Worm (Caenorhabditis elegans): ENCODE results near the gene C04B4.5.

C04B4.5 gene

ce11 chrX:12296392-12296791 lies 8.2 kb upstream of the C04B4.5 start, which contains the start of gene W06D11.2:
W06D11.2 (minus strand) TSS chrX:12296730.
- no peak for TF ChIP-seq jun-1 (tag; optimal IDR thresholded peaks at IDR 0.05)
- TF ChIP-seq unc-39 (tag; optimal IDR thresholded peaks at IDR 0.05) = no peak
- no peak for TF ChIP-seq lsy-12 (tag; optimal IDR thresholded peaks at IDR 0.05)
- no peak for TF ChIP-seq ztf-4 (tag; optimal IDR thresholded peaks at IDR 0.05)
- TF ChIP-seq pha-4 (tag; optimal IDR thresholded peaks at IDR 0.05) = no peak
- TF ChIP-seq lin-39 (tag; optimal IDR thresholded peaks at IDR 0.05) = no peak
- TF ChIP-seq egl-27 (tag; optimal IDR thresholded peaks at IDR 0.05) = no peak
- TF ChIP-seq egl-5 (tag; optimal IDR thresholded peaks at IDR 0.05) = no peak
- no peak for TF ChIP-seq fos-1 (tag; optimal IDR thresholded peaks at IDR 0.05)
- TF ChIP-seq lin-15B (tag; optimal IDR thresholded peaks at IDR 0.05) = no peak
- no peak for TF ChIP-seq nhr-12 (tag; optimal IDR thresholded peaks at IDR 0.05)

DNA sequence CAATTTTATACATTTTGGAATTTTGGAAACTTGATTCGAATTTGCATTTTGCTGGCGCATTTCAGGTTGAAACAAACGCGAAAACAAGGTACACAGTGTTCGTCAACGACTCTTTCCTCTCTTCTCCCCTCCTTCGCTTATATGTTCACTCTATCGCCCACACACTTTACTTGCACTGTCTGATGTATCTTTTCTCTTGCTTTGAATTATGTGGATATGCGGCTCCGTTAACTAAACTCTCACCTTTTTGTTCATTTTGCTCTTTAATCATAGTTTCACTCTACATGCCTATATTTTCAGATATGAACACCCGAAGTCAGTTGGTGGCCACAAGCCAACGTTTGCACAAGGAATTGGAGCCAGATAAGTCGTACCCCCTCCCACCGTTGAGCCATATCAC lies 6.1 kb upstream of the C04B4.5 start, which contains the start of gene W06D11.1:
Gene W06D11.1 (plus strand): TSS at position 301 of the 400 bp plus-strand sequence.
- TF ChIP-seq egl-27 (tag; optimal IDR thresholded peaks at IDR 0.05) (no peak), nhr-25 (tag; optimal IDR thresholded peaks at IDR 0.05) (no peak), fkh-2 (tag; optimal IDR thresholded peaks at IDR 0.05) (no peak), mml-1 (tag; optimal IDR thresholded peaks at IDR 0.05) (no peak), R02D3.7 (tag; optimal IDR thresholded peaks at IDR 0.05) (no peak), hmg-11 (tag; optimal IDR thresholded peaks at IDR 0.05) (no peak), fos-1 (tag; optimal IDR thresholded peaks at IDR 0.05) (no peak), ztf-4 (tag; optimal IDR thresholded peaks at IDR 0.05) (no peak), nhr-77 (tag; optimal IDR thresholded peaks at IDR 0.05) (no peak), lsy-12 (tag; optimal IDR thresholded peaks at IDR 0.05) (no peak), unc-62 (GFP tag; optimal IDR thresholded peaks at IDR 0.05) (no peak), ceh-9 (tag; optimal IDR thresholded peaks at IDR 0.05) (no peak), sea-2 (GFP tag; optimal IDR thresholded peaks at IDR 0.05) (no peak), unc-39 (tag; optimal IDR thresholded peaks at IDR 0.05) (no peak), ZK546.5 (tag; optimal IDR thresholded peaks at IDR 0.05) (no peak), nhr-28 (tag; optimal IDR thresholded peaks at IDR 0.05) (no peak), ama-1 (optimal IDR thresholded peaks at IDR 0.05) (no peak), skn-1 (tag; optimal IDR thresholded peaks at IDR 0.05) (no peak), elt-3 (tag; optimal IDR thresholded peaks at IDR 0.05) (no peak), nhr-67 (tag; optimal IDR thresholded peaks at IDR 0.05) (no peak)

- no peak for TF ChIP-seq ceh-16 (tag; optimal IDR thresholded peaks at IDR 0.05)
- no peak for TF ChIP-seq unc-62 (GFP tag; optimal IDR thresholded peaks at IDR 0.05)
- no peak for TF ChIP-seq nhr-28 (tag; optimal IDR thresholded peaks at IDR 0.05)
- no peak for TF ChIP-seq nfya-1 (tag; optimal IDR thresholded peaks at IDR 0.05; ENCODE audit: insufficient read depth)
- TF ChIP-seq ZK546.5 (tag; optimal IDR thresholded peaks at IDR 0.05) = no peak
- TF ChIP-seq nhr-43 (tag; optimal IDR thresholded peaks at IDR 0.05; ENCODE audit: poor library complexity, severe bottlenecking) = no peak
- no peak for TF ChIP-seq elt-1 (tag; optimal IDR thresholded peaks at IDR 0.05)
- no peak for TF ChIP-seq nhr-11 (tag; optimal IDR thresholded peaks at IDR 0.05)
- TF ChIP-seq pqm-1 (tag; optimal IDR thresholded peaks at IDR 0.05) = no peak
- no peak for TF ChIP-seq elt-2 (tag; optimal IDR thresholded peaks at IDR 0.05)
- no peak for TF ChIP-seq egl-27 (tag; optimal IDR thresholded peaks at IDR 0.05)
- no peak for TF ChIP-seq eor-1 (tag; optimal IDR thresholded peaks at IDR 0.05)
- no peak for TF ChIP-seq daf-12 (tag; optimal IDR thresholded peaks at IDR 0.05)
- no peak for TF ChIP-seq snpc-4 (tag; optimal IDR thresholded peaks at IDR 0.05)
- TF ChIP-seq ceh-82 (tag; optimal IDR thresholded peaks at IDR 0.05) = no peak
- no peak for TF ChIP-seq ceh-9 (tag; optimal IDR thresholded peaks at IDR 0.05)
These were observed 2.4 kb upstream of the C04B4.5 start, which contains the start of gene C04B4.4 for ce11 chrX:12290539-12290938. C04B4.4 (plus strand) TSS chrX:12290839.

DNA sequence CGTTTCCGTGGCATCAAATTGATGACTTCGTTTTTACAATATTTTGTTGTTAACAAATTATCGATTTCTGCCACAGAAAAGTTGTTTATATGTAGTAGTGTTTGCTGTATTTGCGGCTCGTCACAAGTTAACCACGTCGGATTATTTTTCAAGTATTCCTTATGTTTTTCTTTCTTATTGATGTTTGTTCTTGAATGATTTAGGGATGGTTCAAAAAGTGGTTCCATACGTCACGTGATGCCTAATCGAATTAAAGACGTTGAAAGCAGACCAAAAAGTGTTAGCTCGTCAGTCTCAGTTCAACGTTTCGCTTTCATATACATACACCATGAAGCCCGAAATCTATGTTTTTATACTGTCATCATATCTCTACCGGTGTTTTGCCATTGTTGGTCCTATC lies 2.7 kb downstream of the C04B4.5 start, which contains the start of gene lips-2:
Gene lips-2 (plus strand): TSS at position 301 of the 400 bp plus-strand sequence.
- TF ChIP-seq aly-2 (tag; optimal IDR thresholded peaks at IDR 0.05) (no peak), snpc-4 (tag; optimal IDR thresholded peaks at IDR 0.05) (no peak), nhr-237 (tag; optimal IDR thresholded peaks at IDR 0.05) (no peak), tbx-2 (tag; optimal IDR thresholded peaks at IDR 0.05) (no peak), lin-39 (tag; optimal IDR thresholded peaks at IDR 0.05) (no peak), daf-12 (tag; optimal IDR thresholded peaks at IDR 0.05) (no peak), sea-2 (GFP tag; optimal IDR thresholded peaks at IDR 0.05) (no peak), unc-62 (GFP tag; optimal IDR thresholded peaks at IDR 0.05) (no peak), nhr-12 (tag; optimal IDR thresholded peaks at IDR 0.05) (no peak), ama-1 (optimal IDR thresholded peaks at IDR 0.05) (no peak), ceh-16 (tag; optimal IDR thresholded peaks at IDR 0.05) (no peak), fkh-10 (GFP tag; optimal IDR thresholded peaks at IDR 0.05) (no peak), ceh-9 (tag; optimal IDR thresholded peaks at IDR 0.05) (no peak), pha-4 (tag; optimal IDR thresholded peaks at IDR 0.05) (no peak), elt-3 (tag; optimal IDR thresholded peaks at IDR 0.05) (no peak)
